Fruit fly (Drosophila melanogaster) whole organism, prepupa: ENCODE measurements around the gene opa.

Experiments
- CG10631 ChIP-seq: fragments of 200-800 bp; sonication (Bioruptor generic); optimal IDR thresholded peaks from 2 replicates; lab custom pipeline; 2016; ENCODE audit warnings: missing biosample characterization, missing genetic modification characterization
- CG10669 ChIP-seq: fragments of 200-800 bp; sonication (Bioruptor generic); optimal IDR thresholded peaks from 3 replicates; lab custom pipeline; 2018; ENCODE audit warnings: missing biosample characterization, mild to moderate bottlenecking, missing genetic modification characterization, moderate library complexity
- CG11294 ChIP-seq: fragments of 200-800 bp; sonication (Bioruptor generic); IDR thresholded peaks from 2 replicates; pipeline ENCODE4 v1.3.6; 2022; ENCODE audit warnings: missing biosample characterization, missing genetic modification characterization
- CG11762 ChIP-seq: fragments of 200-800 bp; sonication (Bioruptor generic); optimal IDR thresholded peaks from 3 replicates; lab custom pipeline; 2016; ENCODE audit warnings: missing biosample characterization, missing genetic modification characterization; ENCODE audit not compliant: insufficient read depth
- CG11902 ChIP-seq: fragments of 200-800 bp; sonication (Bioruptor generic); optimal IDR thresholded peaks from 3 replicates; lab custom pipeline; 2016; ENCODE audit warnings: missing biosample characterization, missing genetic modification characterization
- CG1621 ChIP-seq: fragments of 200-800 bp; sonication (Bioruptor generic); optimal IDR thresholded peaks from 3 replicates; lab custom pipeline; 2018; ENCODE audit warnings: missing biosample characterization, mild to moderate bottlenecking, missing genetic modification characterization
- CG16779 ChIP-seq: fragments of 200-800 bp; sonication (Bioruptor generic); optimal IDR thresholded peaks from 3 replicates; lab custom pipeline; 2017; ENCODE audit warnings: missing biosample characterization, mild to moderate bottlenecking, missing genetic modification characterization
- CG3032 ChIP-seq: fragments of 200-800 bp; optimal IDR thresholded peaks from 2 replicates; lab custom pipeline; 2019; ENCODE audit warnings: missing biosample characterization, mild to moderate bottlenecking, missing genetic modification characterization, moderate library complexity
- CG31627 ChIP-seq: fragments of 200-800 bp; sonication (Bioruptor generic); optimal IDR thresholded peaks from 3 replicates; lab custom pipeline; 2016; ENCODE audit warnings: missing biosample characterization, missing genetic modification characterization
- CG32006 ChIP-seq: fragments of 200-800 bp; sonication (Bioruptor generic); optimal IDR thresholded peaks from 3 replicates; lab custom pipeline; 2017; ENCODE audit warnings: missing biosample characterization, mild to moderate bottlenecking, missing genetic modification characterization
- CG34406 ChIP-seq: fragments of 200-800 bp; sonication (Bioruptor generic); optimal IDR thresholded peaks from 3 replicates; lab custom pipeline; 2016; ENCODE audit warnings: missing biosample characterization, missing genetic modification characterization
- CG3919 ChIP-seq: fragments of 200-800 bp; sonication (Bioruptor generic); optimal IDR thresholded peaks from 3 replicates; lab custom pipeline; 2016; ENCODE audit warnings: missing biosample characterization, missing genetic modification characterization
- CG4318 ChIP-seq: fragments of 200-800 bp; sonication (Bioruptor generic); optimal IDR thresholded peaks from 3 replicates; lab custom pipeline; 2017; ENCODE audit warnings: missing biosample characterization, mild to moderate bottlenecking, missing genetic modification characterization
- CG6163 ChIP-seq: fragments of 200-800 bp; sonication (Bioruptor generic); IDR thresholded peaks from 3 replicates; pipeline ENCODE4 v1.3.6; 2022; ENCODE audit warnings: missing biosample characterization, missing genetic modification characterization
- CG6792 ChIP-seq: fragments of 200-800 bp; sonication (Bioruptor generic); optimal IDR thresholded peaks from 3 replicates; lab custom pipeline; 2016; ENCODE audit warnings: missing biosample characterization, missing genetic modification characterization
- CG6808 ChIP-seq: fragments of 200-800 bp; sonication (Bioruptor generic); optimal IDR thresholded peaks from 3 replicates; lab custom pipeline; 2017; ENCODE audit warnings: missing biosample characterization, missing genetic modification characterization, mild to moderate bottlenecking, moderate library complexity, missing genetic modification reagents
- CG6854 ChIP-seq: fragments of 200-800 bp; sonication (Bioruptor generic); optimal IDR thresholded peaks from 2 replicates; lab custom pipeline; 2017; ENCODE audit warnings: missing biosample characterization, mild to moderate bottlenecking, missing genetic modification characterization
- CG7368 ChIP-seq: fragments of 200-800 bp; sonication (Bioruptor generic); optimal IDR thresholded peaks from 3 replicates; lab custom pipeline; 2016; ENCODE audit warnings: missing biosample characterization, missing genetic modification characterization
- CG8119 ChIP-seq: fragments of 200-800 bp; sonication (Bioruptor generic); IDR thresholded peaks from 3 replicates; pipeline ENCODE4 v1.3.6; 2022; ENCODE audit warnings: missing biosample characterization, missing genetic modification characterization
- CG8319 ChIP-seq: fragments of 200-800 bp; sonication (Bioruptor generic); optimal IDR thresholded peaks from 3 replicates; lab custom pipeline; 2016; ENCODE audit warnings: missing biosample characterization, missing genetic modification characterization
- CG8632 ChIP-seq: fragments of 200-800 bp; sonication (Bioruptor generic); optimal IDR thresholded peaks from 3 replicates; lab custom pipeline; 2016; ENCODE audit warnings: missing biosample characterization, missing genetic modification characterization
- CG9139 ChIP-seq: fragments of 200-800 bp; sonication (Bioruptor generic); optimal IDR thresholded peaks from 3 replicates; lab custom pipeline; 2017; ENCODE audit warnings: missing biosample characterization, mild to moderate bottlenecking, missing genetic modification characterization
- Eip75B ChIP-seq: fragments of 200-800 bp; sonication (Bioruptor generic); optimal IDR thresholded peaks from 3 replicates; lab custom pipeline; 2016; ENCODE audit warnings: missing biosample characterization, missing genetic modification characterization
- Eip78C ChIP-seq: fragments of 200-800 bp; sonication (Bioruptor generic); peaks from one replicate; lab custom pipeline; 2016; ENCODE audit warnings: missing biosample characterization, missing genetic modification characterization
- Eip93F ChIP-seq: fragments of 200-800 bp; sonication (Bioruptor generic); optimal IDR thresholded peaks from 2 replicates; lab custom pipeline; 2016; ENCODE audit warnings: missing biosample characterization, mild to moderate bottlenecking, missing genetic modification characterization
- Ets96B ChIP-seq: fragments of 200-800 bp; optimal IDR thresholded peaks from 2 replicates; lab custom pipeline; 2019; ENCODE audit warnings: missing biosample characterization, mild to moderate bottlenecking, missing genetic modification characterization, moderate library complexity
- Gug ChIP-seq: fragments of 200-800 bp; sonication (Bioruptor generic); IDR thresholded peaks from 2 replicates; pipeline ENCODE4 v1.3.6; 2022; ENCODE audit warnings: missing biosample characterization, missing genetic modification characterization
- Hr38 ChIP-seq: sonication (Bioruptor generic); optimal IDR thresholded peaks from 2 replicates; lab custom pipeline; 2016; ENCODE audit warnings: missing biosample characterization, missing genetic modification characterization
- Hr39 ChIP-seq: fragments of 200-800 bp; sonication (Bioruptor generic); optimal IDR thresholded peaks from 2 replicates; lab custom pipeline; 2016; ENCODE audit warnings: missing biosample characterization, missing genetic modification characterization
- Hr4 ChIP-seq: fragments of 200-800 bp; sonication (Bioruptor generic); optimal IDR thresholded peaks from 3 replicates; lab custom pipeline; 2016; ENCODE audit warnings: missing biosample characterization, missing genetic modification characterization
- Met ChIP-seq: fragments of 200-800 bp; sonication (Bioruptor generic); optimal IDR thresholded peaks from 3 replicates; lab custom pipeline; 2016; ENCODE audit warnings: missing biosample characterization, missing genetic modification characterization
- OdsH ChIP-seq: fragments of 200-800 bp; sonication (Bioruptor generic); optimal IDR thresholded peaks from 3 replicates; lab custom pipeline; 2016; ENCODE audit warnings: missing biosample characterization, missing genetic modification characterization
- Smox ChIP-seq: fragments of 200-800 bp; sonication (Bioruptor generic); optimal IDR thresholded peaks from 3 replicates; lab custom pipeline; 2016; ENCODE audit warnings: missing biosample characterization, missing genetic modification characterization
- Sox102F ChIP-seq: fragments of 200-800 bp; sonication (Bioruptor generic); optimal IDR thresholded peaks from 2 replicates; lab custom pipeline; 2016; ENCODE audit warnings: missing biosample characterization, mild to moderate bottlenecking, missing genetic modification characterization
- Sox14 ChIP-seq: fragments of 200-800 bp; sonication (Bioruptor generic); optimal IDR thresholded peaks from 3 replicates; lab custom pipeline; 2016; ENCODE audit warnings: missing biosample characterization, missing genetic modification characterization
- achi ChIP-seq: fragments of 200-800 bp; sonication (Bioruptor generic); optimal IDR thresholded peaks from 3 replicates; lab custom pipeline; 2016; ENCODE audit warnings: missing biosample characterization, missing genetic modification characterization
- acj6 ChIP-seq: fragments of 200-800 bp; sonication (Bioruptor generic); optimal IDR thresholded peaks from 3 replicates; lab custom pipeline; 2016; ENCODE audit warnings: missing biosample characterization, missing genetic modification characterization
- cyc ChIP-seq: fragments of 200-800 bp; sonication (Bioruptor generic); optimal IDR thresholded peaks from 3 replicates; lab custom pipeline; 2016; ENCODE audit warnings: missing biosample characterization, missing genetic modification characterization
- dac ChIP-seq: fragments of 200-800 bp; sonication (Bioruptor generic); optimal IDR thresholded peaks from 2 replicates; lab custom pipeline; 2017; ENCODE audit warnings: missing biosample characterization, mild to moderate bottlenecking, missing genetic modification characterization
- eg ChIP-seq: fragments of 200-800 bp; sonication (Bioruptor generic); IDR thresholded peaks from 3 replicates; pipeline ENCODE4 v1.3.6; 2022; ENCODE audit warnings: missing biosample characterization, missing genetic modification characterization
- esn ChIP-seq: fragments of 200-800 bp; sonication (Bioruptor generic); optimal IDR thresholded peaks from 2 replicates; lab custom pipeline; 2016; ENCODE audit warnings: missing biosample characterization, mild to moderate bottlenecking, missing genetic modification characterization, moderate library complexity
- fd59A ChIP-seq: fragments of 200-800 bp; sonication (Bioruptor generic); optimal IDR thresholded peaks from 2 replicates; lab custom pipeline; 2017; ENCODE audit warnings: missing biosample characterization, mild to moderate bottlenecking, missing genetic modification characterization, missing genetic modification reagents
- fd85E ChIP-seq: fragments of 200-800 bp; sonication (Bioruptor generic); optimal IDR thresholded peaks from 3 replicates; lab custom pipeline; 2016; ENCODE audit warnings: missing biosample characterization, missing genetic modification characterization
- lz ChIP-seq: fragments of 200-800 bp; sonication (Bioruptor generic); optimal IDR thresholded peaks from 3 replicates; lab custom pipeline; 2016; ENCODE audit warnings: missing biosample characterization, missing genetic modification characterization
- pdm3 ChIP-seq: fragments of 200-800 bp; sonication (Bioruptor generic); optimal IDR thresholded peaks from 3 replicates; lab custom pipeline; 2016; ENCODE audit warnings: missing biosample characterization, missing genetic modification characterization
- salr ChIP-seq, 2 experiments: fragments of 200-800 bp; sonication (Bioruptor generic); optimal IDR thresholded peaks; 3 replicates each; lab custom pipeline; 2016 to 2018; ENCODE audit warnings: missing biosample characterization in 2 of 2, missing genetic modification characterization in 2 of 2, mild to moderate bottlenecking in 1 of 2
- spab ChIP-seq: fragments of 200-800 bp; sonication (Bioruptor generic); optimal IDR thresholded peaks from 2 replicates; lab custom pipeline; 2017; ENCODE audit warnings: missing biosample characterization, mild to moderate bottlenecking, missing genetic modification characterization, missing genetic modification reagents
- topi ChIP-seq: fragments of 200-800 bp; sonication (Bioruptor generic); optimal IDR thresholded peaks from 3 replicates; lab custom pipeline; 2016; ENCODE audit warnings: missing biosample characterization, missing genetic modification characterization
- vri ChIP-seq: fragments of 200-800 bp; sonication (Bioruptor generic); optimal IDR thresholded peaks from 3 replicates; lab custom pipeline; 2016; ENCODE audit warnings: missing biosample characterization, mild to moderate bottlenecking, missing genetic modification characterization

Gene opa

DNA sequence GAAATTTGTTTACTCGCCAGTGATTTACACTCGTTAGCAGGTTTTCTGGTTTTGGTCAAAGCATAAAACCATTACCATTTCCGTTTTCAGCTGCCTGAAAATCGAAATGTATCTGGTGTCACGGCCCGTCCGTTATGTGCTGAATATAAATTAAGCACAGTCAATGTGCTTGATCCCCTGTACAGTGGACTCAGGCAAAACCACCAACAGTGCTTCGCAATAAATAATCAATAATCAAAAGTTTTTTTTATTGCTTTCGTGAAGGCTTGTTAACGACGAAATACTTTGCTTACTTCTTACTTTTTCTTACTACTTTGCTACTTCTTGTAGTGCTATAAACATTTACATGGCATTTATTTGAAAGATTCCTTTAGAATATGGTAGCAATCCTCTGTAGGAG, 60.6 kb downstream of the opa start (continued):
- TF ChIP-seq Sox14 (peak; percentile 20), CG11762 (no peak), pdm3 (no peak), Met (GFP tag; lab: Kevin White, UChicago) (peak; percentile 22), fd85E (no peak), CG34406 (no peak), lz (GFP tag; lab: Kevin White, UChicago) (peak; percentile 15), CG16779 (tag; lab: Kevin White, UChicago) (no peak), Hr38 (no peak), Eip75B (peak; percentile 8), acj6 (GFP tag; lab: Kevin White, UChicago) (peak; percentile 35), CG8632 (no peak), fd59A (GFP tag; lab: Kevin White, UChicago) (no peak), CG6163 (GFP tag; lab: Robert Waterston, UW) (0 out of 3 replicates have a peak, but pooled peaks have one; percentile 13), CG1621 (tag; lab: Kevin White, UChicago) (no peak), Eip93F (GFP tag; lab: Kevin White, UChicago) (no peak), Hr4 (peak; percentile 38), CG11902 (GFP tag; lab: Kevin White, UChicago) (no peak), CG10631 (GFP tag; lab: Kevin White, UChicago) (no peak), topi (GFP tag; lab: Kevin White, UChicago) (no peak), CG8119 (GFP tag; lab: Robert Waterston, UW) (0 out of 3 replicates have a peak, but pooled peaks have one; percentile 22), Sox102F (GFP tag; lab: Kevin White, UChicago) (peak; percentile 27), CG7368 (GFP tag; lab: Kevin White, UChicago) (no peak), dac (GFP tag; lab: Kevin White, UChicago) (no peak), CG8319 (no peak), CG9139 (GFP tag; lab: Kevin White, UChicago) (no peak), CG3919 (no peak), spab (no peak)

DNA sequence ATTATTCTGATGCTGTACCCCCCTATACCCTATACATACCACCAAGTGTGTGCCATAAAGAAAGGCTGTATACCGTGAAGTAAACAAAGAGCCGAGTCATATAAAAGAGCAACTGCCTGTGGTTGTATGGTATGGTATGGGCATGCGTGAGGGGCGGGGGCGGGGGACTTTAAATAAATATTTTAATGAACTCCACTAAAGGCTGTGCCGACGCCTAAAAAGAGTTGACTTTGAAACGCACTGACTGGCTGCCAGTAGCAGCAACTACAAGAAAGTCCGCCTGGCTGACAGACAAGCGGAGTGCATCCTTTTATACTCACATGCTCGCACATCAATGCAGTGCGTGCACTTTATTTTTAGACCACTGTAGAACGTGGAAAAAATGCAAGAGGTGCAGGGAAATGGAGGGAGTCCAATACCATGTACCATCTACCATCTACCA, 61.8 kb downstream of the opa start:
- TF ChIP-seq CG4318 (GFP tag; lab: Kevin White, UChicago) = no peak
- TF ChIP-seq acj6 (GFP tag; lab: Kevin White, UChicago) = no peak
- TF ChIP-seq CG8119 (GFP tag; lab: Robert Waterston, UW) = no peak
- TF ChIP-seq CG6163 (GFP tag; lab: Robert Waterston, UW) = no peak
- no peak for TF ChIP-seq Sox102F (GFP tag; lab: Kevin White, UChicago)
- no peak for TF ChIP-seq Eip75B
- TF ChIP-seq eg (GFP tag; lab: Robert Waterston, UW) = no peak
- TF ChIP-seq CG3032 (tag; lab: Kevin White, UChicago) = no peak
- no peak for TF ChIP-seq CG6792
- peak; percentile 48 for TF ChIP-seq CG9139 (GFP tag; lab: Kevin White, UChicago)
- peak; percentile 71 for TF ChIP-seq Sox14
- TF ChIP-seq CG6854 (GFP tag; lab: Kevin White, UChicago) = no peak
- peak; percentile 70 for TF ChIP-seq Eip78C (GFP tag; lab: Kevin White, UChicago)
- TF ChIP-seq CG11762 = no peak
- TF ChIP-seq CG6808 (GFP tag; lab: Kevin White, UChicago) = peak; percentile 20
- TF ChIP-seq fd59A (GFP tag; lab: Kevin White, UChicago) = no peak
- no peak for TF ChIP-seq CG11294 (GFP tag; lab: Robert Waterston, UW)
- TF ChIP-seq CG11902 (GFP tag; lab: Kevin White, UChicago) = no peak
- TF ChIP-seq Met (GFP tag; lab: Kevin White, UChicago) = no peak
- TF ChIP-seq salr (GFP tag; optimal IDR thresholded peaks at IDR 0.05; lab: Kevin White, UChicago) = peak in 1 of 2 experiments; percentile 1
- no peak for TF ChIP-seq Hr39 (GFP tag; lab: Kevin White, UChicago)
- TF ChIP-seq CG3919 = peak; percentile 13
- TF ChIP-seq CG8632 = no peak
- TF ChIP-seq Eip93F (GFP tag; lab: Kevin White, UChicago) = no peak
- TF ChIP-seq OdsH (GFP tag; lab: Kevin White, UChicago) = no peak
- no peak for TF ChIP-seq Ets96B
- no peak for TF ChIP-seq achi (GFP tag; lab: Kevin White, UChicago)
- no peak for TF ChIP-seq Smox (GFP tag; lab: Kevin White, UChicago)
- TF ChIP-seq Hr38 = no peak
- TF ChIP-seq Hr4 = no peak
- TF ChIP-seq Gug (GFP tag; lab: Robert Waterston, UW) = no peak
- TF ChIP-seq CG31627 (GFP tag; lab: Kevin White, UChicago) = no peak
- TF ChIP-seq vri = no peak
- TF ChIP-seq dac (GFP tag; lab: Kevin White, UChicago) = no peak
- TF ChIP-seq CG7368 (GFP tag; lab: Kevin White, UChicago) = no peak
- no peak for TF ChIP-seq cyc (GFP tag; lab: Kevin White, UChicago)
- no peak for TF ChIP-seq CG8319
- no peak for TF ChIP-seq CG32006 (GFP tag; lab: Kevin White, UChicago)
- no peak for TF ChIP-seq CG10669
- no peak for TF ChIP-seq CG1621 (tag; lab: Kevin White, UChicago)
- TF ChIP-seq esn = no peak
